Fruit fly (Drosophila melanogaster) whole organism, embryonic: ENCODE measurements around the gene sol.

Experiments used
- Antp ChIP-seq: fragments of 200-800 bp; sonication (Bioruptor generic); optimal IDR thresholded peaks from 3 replicates; lab custom pipeline; 2016; ENCODE audit warnings: missing biosample characterization, missing genetic modification characterization
- Atf3 ChIP-seq: fragments of 200-800 bp; sonication (Bioruptor generic); optimal IDR thresholded peaks from 3 replicates; lab custom pipeline; 2016; ENCODE audit warnings: missing biosample characterization, missing genetic modification characterization
- B-H1 ChIP-seq: fragments of 200-800 bp; sonication (Bioruptor generic); IDR thresholded peaks from 3 replicates; pipeline ENCODE4 v1.3.6; 2022; ENCODE audit warnings: missing biosample characterization, missing genetic modification characterization
- CG10209 ChIP-seq: fragments of 200-800 bp; sonication (Bioruptor generic); optimal IDR thresholded peaks from 3 replicates; lab custom pipeline; 2017; ENCODE audit warnings: missing biosample characterization, mild to moderate bottlenecking, missing genetic modification characterization, missing genetic modification reagents
- CG10431 ChIP-seq: fragments of 200-800 bp; sonication (Bioruptor generic); optimal IDR thresholded peaks from 3 replicates; lab custom pipeline; 2018; ENCODE audit warnings: missing biosample characterization, mild to moderate bottlenecking, missing genetic modification characterization
- CG11247 ChIP-seq: fragments of 200-800 bp; sonication (Bioruptor generic); IDR thresholded peaks from 2 replicates; pipeline ENCODE4 v1.3.6; 2022; ENCODE audit warnings: missing biosample characterization, missing genetic modification characterization
- CG11695 ChIP-seq: fragments of 200-800 bp; sonication (Bioruptor generic); IDR thresholded peaks from 3 replicates; pipeline ENCODE4 v1.3.6; 2022; ENCODE audit warnings: missing biosample characterization, missing genetic modification characterization
- CG12299 ChIP-seq: fragments of 200-800 bp; sonication (Bioruptor generic); optimal IDR thresholded peaks from 2 replicates; lab custom pipeline; 2018; ENCODE audit warnings: missing biosample characterization, mild to moderate bottlenecking, missing genetic modification characterization
- CG12744 ChIP-seq: fragments of 200-800 bp; sonication (Bioruptor generic); optimal IDR thresholded peaks from 2 replicates; lab custom pipeline; 2016; ENCODE audit warnings: missing biosample characterization, missing genetic modification characterization
- CG12942 ChIP-seq: fragments of 200-800 bp; sonication (Bioruptor generic); optimal IDR thresholded peaks from 3 replicates; lab custom pipeline; 2016; ENCODE audit warnings: missing biosample characterization, missing genetic modification characterization
- CG17568 ChIP-seq: fragments of 200-800 bp; sonication (Bioruptor generic); optimal IDR thresholded peaks from 2 replicates; lab custom pipeline; 2018; ENCODE audit warnings: missing biosample characterization, mild to moderate bottlenecking, missing genetic modification characterization, moderate library complexity
- CG1792 ChIP-seq: fragments of 200-800 bp; sonication (Bioruptor generic); optimal IDR thresholded peaks from 2 replicates; lab custom pipeline; 2016; ENCODE audit warnings: missing biosample characterization, missing genetic modification characterization
- CG31224 ChIP-seq: fragments of 200-800 bp; sonication (Bioruptor generic); IDR thresholded peaks from 2 replicates; pipeline ENCODE4 v1.3.6; 2022; ENCODE audit warnings: missing biosample characterization, missing genetic modification characterization
- CG4424 ChIP-seq: fragments of 200-800 bp; sonication (Bioruptor generic); optimal IDR thresholded peaks from 3 replicates; lab custom pipeline; 2016; ENCODE audit warnings: missing biosample characterization, missing genetic modification characterization
- CG7963 ChIP-seq: fragments of 200-800 bp; sonication (Bioruptor generic); IDR thresholded peaks from 3 replicates; pipeline ENCODE4 v1.3.6; 2022; ENCODE audit warnings: missing biosample characterization, missing genetic modification characterization; ENCODE audit not compliant: partially characterized antibody
- CG9727 ChIP-seq: fragments of 200-800 bp; sonication (Bioruptor generic); optimal IDR thresholded peaks from 3 replicates; lab custom pipeline; 2017; ENCODE audit warnings: missing biosample characterization, mild to moderate bottlenecking, missing genetic modification characterization
- CG9932 ChIP-seq: fragments of 200-800 bp; sonication (Bioruptor generic); IDR thresholded peaks from 2 replicates; pipeline ENCODE4 v1.3.6; 2022; ENCODE audit warnings: missing biosample characterization, missing genetic modification characterization
- D19B ChIP-seq: fragments of 200-800 bp; sonication (Bioruptor generic); optimal IDR thresholded peaks from 2 replicates; lab custom pipeline; 2017; ENCODE audit warnings: missing biosample characterization, mild to moderate bottlenecking, missing genetic modification characterization
- Dip3 ChIP-seq: fragments of 200-800 bp; sonication (Bioruptor generic); optimal IDR thresholded peaks from 3 replicates; lab custom pipeline; 2016; ENCODE audit warnings: missing biosample characterization, missing genetic modification characterization
- Gsc ChIP-seq: fragments of 200-800 bp; sonication (Bioruptor generic); IDR thresholded peaks from 2 replicates; pipeline ENCODE4 v1.3.6; 2022; ENCODE audit warnings: missing biosample characterization, missing genetic modification characterization
- HHEX ChIP-seq: fragments of 200-800 bp; sonication (Bioruptor generic); optimal IDR thresholded peaks from 3 replicates; lab custom pipeline; 2017; ENCODE audit warnings: missing biosample characterization, mild to moderate bottlenecking, missing genetic modification characterization, missing genetic modification reagents
- Lhr ChIP-seq: fragments of 200-800 bp; sonication (Bioruptor generic); optimal IDR thresholded peaks from 3 replicates; lab custom pipeline; 2017; ENCODE audit warnings: mild to moderate bottlenecking, missing biosample characterization, missing genetic modification reagents, missing genetic modification characterization
- Mad ChIP-seq: fragments of 200-800 bp; sonication (Bioruptor generic); optimal IDR thresholded peaks from 2 replicates; lab custom pipeline; 2016; ENCODE audit warnings: missing biosample characterization, missing genetic modification characterization
- Optix ChIP-seq: fragments of 200-800 bp; sonication (Bioruptor generic); IDR thresholded peaks from 3 replicates; pipeline ENCODE4 v1.3.6; 2022; ENCODE audit warnings: missing biosample characterization, missing genetic modification characterization
- PHDP ChIP-seq: fragments of 200-800 bp; sonication (Bioruptor generic); optimal IDR thresholded peaks from 3 replicates; lab custom pipeline; 2018; ENCODE audit warnings: missing biosample characterization, mild to moderate bottlenecking, missing genetic modification characterization, moderate library complexity
- Ptx1 ChIP-seq: fragments of 200-800 bp; sonication (Bioruptor generic); IDR thresholded peaks from 2 replicates; pipeline ENCODE4 v1.3.6; 2022; ENCODE audit warnings: missing biosample characterization, missing genetic modification characterization
- Taf1 ChIP-seq: fragments of 200-800 bp; sonication (Bioruptor generic); IDR thresholded peaks from 2 replicates; pipeline ENCODE4 v1.3.6; 2022; ENCODE audit warnings: missing biosample characterization, missing genetic modification characterization
- Xrp1 ChIP-seq: fragments of 200-800 bp; sonication (Bioruptor generic); IDR thresholded peaks from 2 replicates; pipeline ENCODE4 v1.3.6; 2022; ENCODE audit warnings: missing biosample characterization, missing genetic modification characterization
- abd-A ChIP-seq: fragments of 200-800 bp; sonication (Bioruptor generic); optimal IDR thresholded peaks from 3 replicates; lab custom pipeline; 2019; ENCODE audit warnings: missing biosample characterization, mild to moderate bottlenecking, missing genetic modification characterization, moderate library complexity
- ap ChIP-seq: fragments of 200-800 bp; sonication (Bioruptor generic); IDR thresholded peaks from 2 replicates; pipeline ENCODE4 v1.3.6; 2022; ENCODE audit warnings: missing biosample characterization, missing genetic modification characterization
- cad ChIP-seq: fragments of >200 bp; optimal IDR thresholded peaks from 2 replicates; lab custom pipeline; 2017; ENCODE audit warnings: missing biosample characterization, missing genetic modification characterization
- chm ChIP-seq: fragments of 200-800 bp; sonication (Bioruptor generic); IDR thresholded peaks from 2 replicates; pipeline ENCODE4 v1.3.6; 2022; ENCODE audit warnings: missing biosample characterization, missing genetic modification characterization
- esg ChIP-seq: fragments of 200-800 bp; sonication (Bioruptor generic); conservative IDR thresholded peaks from 2 replicates; pipeline ENCODE4 v1.3.6; 2022; ENCODE audit warnings: missing biosample characterization, missing genetic modification characterization
- eve ChIP-seq, 2 experiments: fragments of >200 bp; optimal IDR thresholded peaks; 2 replicates each; lab custom pipeline; 2017; ENCODE audit warnings: missing biosample characterization in 2 of 2, missing genetic modification characterization in 2 of 2
- gfzf ChIP-seq: fragments of 200-800 bp; sonication (Bioruptor generic); optimal IDR thresholded peaks from 2 replicates; lab custom pipeline; 2016; ENCODE audit warnings: missing biosample characterization, mild to moderate bottlenecking, missing genetic modification characterization, moderate library complexity
- insv ChIP-seq, 2 experiments: fragments of 200-800 bp; sonication (Bioruptor generic); optimal IDR thresholded peaks; 3 replicates each; lab custom pipeline; 2016 to 2018; ENCODE audit warnings: missing biosample characterization in 2 of 2, missing genetic modification characterization in 2 of 2
- jumu ChIP-seq: fragments of 200-800 bp; sonication (Bioruptor generic); optimal IDR thresholded peaks from 3 replicates; lab custom pipeline; 2016; ENCODE audit warnings: missing biosample characterization, missing genetic modification characterization
- lilli ChIP-seq: fragments of 200-800 bp; sonication (Bioruptor generic); optimal IDR thresholded peaks from 3 replicates; lab custom pipeline; 2016; ENCODE audit warnings: missing biosample characterization, missing genetic modification characterization
- lmd ChIP-seq: fragments of 200-800 bp; sonication (Bioruptor generic); IDR thresholded peaks from 2 replicates; pipeline ENCODE4 v1.3.6; 2022; ENCODE audit warnings: missing biosample characterization, missing genetic modification characterization
- mam ChIP-seq: fragments of 200-800 bp; sonication (Bioruptor generic); optimal IDR thresholded peaks from 3 replicates; lab custom pipeline; 2016; ENCODE audit warnings: missing biosample characterization, missing genetic modification characterization
- mld ChIP-seq: fragments of 200-800 bp; sonication (Bioruptor generic); IDR thresholded peaks from 3 replicates; pipeline ENCODE4 v1.3.6; 2022; ENCODE audit warnings: missing biosample characterization, missing genetic modification characterization; ENCODE audit not compliant: partially characterized antibody
- pan ChIP-seq, 4 experiments: fragments of >200 bp in 3 of 4; fragments of 200-800 bp in 1 of 4; sonication (Bioruptor generic) in 1 of 4; optimal IDR thresholded peaks in 3 of 4; IDR thresholded peaks in 1 of 4; 2 replicates each; pipeline versions ENCODE4 v1.3.6 to Lab custom; 2017 to 2022; ENCODE audit warnings: missing biosample characterization in 2 of 4, missing genetic modification characterization in 2 of 4, mixed read lengths in 1 of 4
- pros ChIP-seq: fragments of 200-800 bp; sonication (Bioruptor generic); optimal IDR thresholded peaks from 3 replicates; lab custom pipeline; 2019; ENCODE audit warnings: missing biosample characterization, mild to moderate bottlenecking, missing genetic modification characterization, moderate library complexity
- psq ChIP-seq: fragments of 200-800 bp; sonication (Bioruptor generic); optimal IDR thresholded peaks from 2 replicates; lab custom pipeline; 2017; ENCODE audit warnings: missing biosample characterization, missing genetic modification characterization
- ro ChIP-seq: fragments of 200-800 bp; sonication (Bioruptor generic); IDR thresholded peaks from 2 replicates; pipeline ENCODE4 v1.3.6; 2022; ENCODE audit warnings: missing biosample characterization, missing genetic modification characterization
- scrt ChIP-seq: fragments of 200-800 bp; sonication (Bioruptor generic); optimal IDR thresholded peaks from 2 replicates; lab custom pipeline; 2018; ENCODE audit warnings: missing biosample characterization, mild to moderate bottlenecking, missing genetic modification characterization, moderate library complexity
- sim ChIP-seq: fragments of 200-800 bp; sonication (Bioruptor generic); IDR thresholded peaks from 2 replicates; pipeline ENCODE4 v1.3.6; 2022; ENCODE audit warnings: missing biosample characterization, missing genetic modification characterization
- tgo ChIP-seq: fragments of 200-800 bp; sonication (Bioruptor generic); IDR thresholded peaks from 3 replicates; pipeline ENCODE4 v1.3.6; 2022; ENCODE audit warnings: missing biosample characterization, missing genetic modification characterization
- tio ChIP-seq: fragments of 200-800 bp; sonication (Bioruptor generic); optimal IDR thresholded peaks from 2 replicates; lab custom pipeline; 2017; ENCODE audit warnings: missing biosample characterization, missing genetic modification characterization, inconsistent platforms
- vvl ChIP-seq: fragments of 200-800 bp; sonication (Bioruptor generic); IDR thresholded peaks from 2 replicates; pipeline ENCODE4 v1.3.6; 2022; ENCODE audit warnings: missing biosample characterization, missing genetic modification characterization

The sol gene

dm6 chrX:21306485-21307142, 43.5 kb upstream of the sol start, which contains the start of gene Abca3 (continued):
- peak; percentile 41 for TF ChIP-seq CG9727 (GFP tag; lab: Kevin White, UChicago)
- TF ChIP-seq sim (GFP tag; lab: Robert Waterston, UW): no peak
- TF ChIP-seq mam: peak; percentile 68
- peak; percentile 23 for TF ChIP-seq jumu (GFP tag; lab: Kevin White, UChicago)
- TF ChIP-seq tgo (GFP tag; lab: Robert Waterston, UW): peak; percentile 47; the same call in 2 of the 3 replicates
- no peak for TF ChIP-seq psq (GFP tag; lab: Kevin White, UChicago)
- TF ChIP-seq tio (GFP tag; lab: Kevin White, UChicago): no peak
- no peak for TF ChIP-seq Gsc (GFP tag; lab: Robert Waterston, UW)
- TF ChIP-seq chm: peak; percentile 40; the same call in 1 of the 2 replicates
- TF ChIP-seq lilli: peak; percentile 60
- TF ChIP-seq ap: no peak
- TF ChIP-seq scrt (GFP tag; lab: Kevin White, UChicago): peak; percentile 66
- TF ChIP-seq B-H1 (GFP tag; lab: Robert Waterston, UW): no peak
- peak; percentile 11 for TF ChIP-seq Mad (GFP tag; lab: Kevin White, UChicago)
- TF ChIP-seq insv (GFP tag; optimal IDR thresholded peaks at IDR 0.05; lab: Kevin White, UChicago): peak in 1 of 2 experiments; percentile 26
- TF ChIP-seq CG10209 (GFP tag; lab: Kevin White, UChicago): peak; percentile 52
- TF ChIP-seq cad (GFP tag; lab: Kevin White, UChicago): no peak
- TF ChIP-seq vvl: no peak
- TF ChIP-seq CG1792 (GFP tag; lab: Kevin White, UChicago): no peak
- peak; percentile 78 for TF ChIP-seq CG9932
- peak; percentile 72 for TF ChIP-seq Xrp1
- TF ChIP-seq Taf1 (GFP tag; lab: Robert Waterston, UW): 0 out of 2 replicates have a peak, but pooled peaks have one; percentile 19
- peak; percentile 43; the same call in 1 of the 2 replicates for TF ChIP-seq esg (GFP tag; lab: Robert Waterston, UW)
- peak; percentile 75 for TF ChIP-seq CG11695 (GFP tag; lab: Robert Waterston, UW)
- TF ChIP-seq CG4424: peak; percentile 25
- TF ChIP-seq mld (GFP tag; lab: Robert Waterston, UW): no peak
- peak; percentile 42 for TF ChIP-seq CG17568
- TF ChIP-seq pan (optimal IDR thresholded peaks at IDR 0.05; lab: Kevin White, UChicago): no peak
- TF ChIP-seq pan (GFP tag; optimal IDR thresholded peaks at IDR 0.05 in 1 of 2, IDR thresholded peaks at IDR 0.05 in 1 of 2): peak in 1 of 2 experiments; percentile 43
- peak; percentile 12 for TF ChIP-seq Atf3 (GFP tag; lab: Kevin White, UChicago)
- TF ChIP-seq Antp (GFP tag; lab: Kevin White, UChicago): peak; percentile 53
- peak; percentile 69 for TF ChIP-seq PHDP (tag; lab: Kevin White, UChicago)
- peak; percentile 63; the same call in 1 of the 2 replicates for TF ChIP-seq lmd
- peak; percentile 30 for TF ChIP-seq CG12744 (GFP tag; lab: Kevin White, UChicago)
- TF ChIP-seq Lhr (GFP tag; lab: Kevin White, UChicago): no peak
- TF ChIP-seq D19B (GFP tag; lab: Kevin White, UChicago): peak; percentile 40
- peak in 1 of 2 experiments; percentile 79 for TF ChIP-seq eve (GFP tag; optimal IDR thresholded peaks at IDR 0.05; lab: Kevin White, UChicago)
- TF ChIP-seq CG11247 (GFP tag; lab: Robert Waterston, UW): peak; percentile 40; the same call in 1 of the 2 replicates
- TF ChIP-seq abd-A (tag; lab: Kevin White, UChicago): no peak
- no peak for TF ChIP-seq pros
- peak; percentile 47 for TF ChIP-seq CG12299 (tag; lab: Kevin White, UChicago)
- TF ChIP-seq gfzf: peak; percentile 48
- 0 out of 2 replicates have a peak, but pooled peaks have one; percentile 12 for TF ChIP-seq CG31224
- TF ChIP-seq CG10431 (GFP tag; lab: Kevin White, UChicago): peak; percentile 41
- TF ChIP-seq Dip3 (GFP tag; lab: Kevin White, UChicago): peak; percentile 57
- no peak for TF ChIP-seq CG7963 (GFP tag; lab: Robert Waterston, UW)
- peak; percentile 68 for TF ChIP-seq Ptx1 (GFP tag; lab: Robert Waterston, UW)
- no peak for TF ChIP-seq ro (GFP tag; lab: Robert Waterston, UW)
- no peak for TF ChIP-seq Optix
- TF ChIP-seq HHEX (GFP tag; lab: Kevin White, UChicago): peak; percentile 47
- TF ChIP-seq CG12942: peak; percentile 6
